Fruit fly (Drosophila melanogaster) whole organism, wandering third instar larva: ENCODE data around the gene cv-c.
A peak's percentile ranks its signal among the peaks of the same experiment; 100 is the strongest.

Experiments used
- Abd-B ChIP-seq: fragments of >200 bp; optimal IDR thresholded peaks from 2 replicates; lab custom pipeline; 2017; ENCODE audit warnings: missing biosample characterization, missing genetic modification characterization
- CG32264 ChIP-seq: fragments of 200-800 bp; sonication (Bioruptor generic); optimal IDR thresholded peaks from 2 replicates; lab custom pipeline; 2016; ENCODE audit warnings: missing biosample characterization, missing genetic modification characterization
- CrebA ChIP-seq: fragments of 200-800 bp; sonication (Bioruptor generic); optimal IDR thresholded peaks from 2 replicates; lab custom pipeline; 2016; ENCODE audit warnings: missing biosample characterization, mild to moderate bottlenecking, missing genetic modification characterization, borderline replicate concordance
- Dfd ChIP-seq: fragments of >200 bp; optimal IDR thresholded peaks from 2 replicates; lab custom pipeline; 2017; ENCODE audit warnings: missing biosample characterization, missing genetic modification characterization
- Dif ChIP-seq: fragments of 200-275, 200-300 bp; sonication (Bioruptor generic); optimal IDR thresholded peaks from 2 replicates; lab custom pipeline; 2018; ENCODE audit warnings: missing biosample characterization, missing genetic modification characterization; ENCODE audit not compliant: partially characterized antibody
- Hnf4 ChIP-seq: fragments of 200-800 bp; sonication (Bioruptor generic); optimal IDR thresholded peaks from 2 replicates; lab custom pipeline; 2016; ENCODE audit warnings: missing biosample characterization, mild to moderate bottlenecking, missing genetic modification characterization
- Hr78 ChIP-seq: fragments of >200 bp; optimal IDR thresholded peaks from 2 replicates; lab custom pipeline; 2017; ENCODE audit warnings: missing biosample characterization, missing genetic modification characterization
- Hr83 ChIP-seq: fragments of 200-300 bp; sonication (Bioruptor generic); optimal IDR thresholded peaks from 2 replicates; lab custom pipeline; 2016; ENCODE audit warnings: missing biosample characterization, mild to moderate bottlenecking, missing genetic modification characterization, moderate library complexity; ENCODE audit not compliant: poor library complexity, severe bottlenecking
- Jra ChIP-seq: sonication (Bioruptor generic); optimal IDR thresholded peaks from 2 replicates; lab custom pipeline; 2016; ENCODE audit warnings: missing biosample characterization, missing genetic modification characterization
- N ChIP-seq: fragments of >200 bp; optimal IDR thresholded peaks from 2 replicates; lab custom pipeline; 2018; ENCODE audit warnings: missing biosample characterization, missing external identifiers, missing genetic modification characterization
- OdsH ChIP-seq: fragments of 200-800 bp; sonication (Bioruptor generic); optimal IDR thresholded peaks from 2 replicates; lab custom pipeline; 2016; ENCODE audit warnings: missing biosample characterization, mild to moderate bottlenecking, missing genetic modification characterization
- Rel ChIP-seq, 2 experiments: fragments of 200-800 bp; sonication (Bioruptor generic) in 1 of 2; optimal IDR thresholded peaks; 2 replicates in 1 of 2; 3 replicates in 1 of 2; lab custom pipeline; 2016 to 2019; ENCODE audit warnings: mild to moderate bottlenecking in 2 of 2, missing biosample characterization in 2 of 2, missing genetic modification characterization in 2 of 2, moderate library complexity in 1 of 2
- Sp1 ChIP-seq: fragments of 200-800 bp; sonication (Bioruptor generic); optimal IDR thresholded peaks from 3 replicates; lab custom pipeline; 2019; ENCODE audit warnings: missing biosample characterization, mild to moderate bottlenecking, missing genetic modification characterization, moderate library complexity
- Vsx2 ChIP-seq: fragments of 200-300, 225-300 bp; sonication (Bioruptor generic); optimal IDR thresholded peaks from 2 replicates; lab custom pipeline; 2018; ENCODE audit warnings: missing biosample characterization, missing genetic modification characterization; ENCODE audit not compliant: partially characterized antibody
- br ChIP-seq: fragments of 200-800 bp; sonication (Bioruptor generic); optimal IDR thresholded peaks from 2 replicates; lab custom pipeline; 2016; ENCODE audit warnings: missing biosample characterization, missing genetic modification characterization
- dl ChIP-seq, 2 experiments: fragments of 175-275, 200-275 bp in 1 of 2; fragments of 200-275 bp in 1 of 2; sonication (Bioruptor generic); optimal IDR thresholded peaks; lab custom pipeline; 2018; ENCODE audit warnings: mild to moderate bottlenecking in 2 of 2, missing biosample characterization in 2 of 2, missing genetic modification characterization in 2 of 2, moderate library complexity in 2 of 2; ENCODE audit not compliant: partially characterized antibody in 2 of 2, insufficient read depth in 1 of 2
- dmrt93B ChIP-seq: fragments of 200-800 bp; sonication (Bioruptor generic); optimal IDR thresholded peaks from 2 replicates; lab custom pipeline; 2018; ENCODE audit warnings: missing biosample characterization, mild to moderate bottlenecking, missing genetic modification characterization
- ey ChIP-seq: fragments of 200-800 bp; sonication (Bioruptor generic); optimal IDR thresholded peaks from 2 replicates; lab custom pipeline; 2016; ENCODE audit warnings: missing biosample characterization, missing genetic modification characterization
- foxo ChIP-seq, 2 experiments: fragments of 200-800 bp; sonication (Bioruptor generic); optimal IDR thresholded peaks; 2 replicates in 1 of 2; 3 replicates in 1 of 2; lab custom pipeline; 2016 to 2017; ENCODE audit warnings: missing biosample characterization in 2 of 2, missing genetic modification characterization in 2 of 2
- h ChIP-seq: fragments of 200-800 bp; sonication (Bioruptor generic); optimal IDR thresholded peaks from 3 replicates; lab custom pipeline; 2016; ENCODE audit warnings: missing biosample characterization, mild to moderate bottlenecking, missing genetic modification characterization
- jim ChIP-seq: fragments of 175-275, 200-325 bp; sonication (Bioruptor generic); optimal IDR thresholded peaks from 2 replicates; lab custom pipeline; 2016; ENCODE audit warnings: missing biosample characterization, mild to moderate bottlenecking, missing genetic modification characterization
- pan ChIP-seq: fragments of >200 bp; optimal IDR thresholded peaks from 2 replicates; lab custom pipeline; 2017
- rgr ChIP-seq: fragments of 200-800 bp; sonication (Bioruptor generic); optimal IDR thresholded peaks from 3 replicates; lab custom pipeline; 2016; ENCODE audit warnings: missing biosample characterization, mild to moderate bottlenecking, missing genetic modification characterization
- sage ChIP-seq: fragments of 200-800 bp; sonication (Bioruptor generic); optimal IDR thresholded peaks from 2 replicates; lab custom pipeline; 2016; ENCODE audit warnings: missing biosample characterization, mild to moderate bottlenecking, missing genetic modification characterization
- sv ChIP-seq: fragments of 200-800 bp; sonication (Bioruptor generic); optimal IDR thresholded peaks from 3 replicates; lab custom pipeline; 2016; ENCODE audit warnings: missing biosample characterization, missing genetic modification characterization
- tai ChIP-seq: sonication (Bioruptor generic); optimal IDR thresholded peaks from 2 replicates; lab custom pipeline; 2016; ENCODE audit warnings: missing biosample characterization, missing genetic modification characterization
- woc ChIP-seq: sonication (Bioruptor generic); optimal IDR thresholded peaks from 2 replicates; lab custom pipeline; 2016; ENCODE audit warnings: missing biosample characterization, mild to moderate bottlenecking, missing genetic modification characterization

cv-c gene

DNA sequence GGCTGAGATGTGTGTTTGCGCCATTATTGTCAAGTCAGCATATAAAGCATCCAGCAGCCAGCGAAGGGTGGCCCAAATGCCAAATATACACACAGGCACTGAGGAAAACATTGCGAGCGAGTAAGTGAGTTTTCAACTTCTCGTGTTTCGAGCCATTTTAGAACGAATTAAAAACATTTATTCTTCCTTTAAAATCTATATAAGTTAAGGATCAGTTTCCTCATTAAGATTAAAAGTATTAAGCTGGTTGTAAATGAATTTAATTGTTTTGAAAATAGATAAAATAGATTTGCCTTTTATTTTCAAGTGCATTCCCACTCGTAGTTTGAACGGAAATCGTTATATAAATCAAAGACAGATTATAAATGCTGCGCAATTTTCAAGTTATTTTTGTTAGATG is 130.1 kb downstream of the cv-c start:
- TF ChIP-seq sv: peak; percentile 43
- TF ChIP-seq br (GFP tag; lab: Kevin White, UChicago): no peak
- TF ChIP-seq foxo (GFP tag; optimal IDR thresholded peaks at IDR 0.05; lab: Kevin White, UChicago): peak in 1 of 2 experiments; percentile 5
- no peak for TF ChIP-seq jim (GFP tag; lab: Kevin White, UChicago)
- no peak for TF ChIP-seq CG32264 (GFP tag; lab: Kevin White, UChicago)

DNA sequence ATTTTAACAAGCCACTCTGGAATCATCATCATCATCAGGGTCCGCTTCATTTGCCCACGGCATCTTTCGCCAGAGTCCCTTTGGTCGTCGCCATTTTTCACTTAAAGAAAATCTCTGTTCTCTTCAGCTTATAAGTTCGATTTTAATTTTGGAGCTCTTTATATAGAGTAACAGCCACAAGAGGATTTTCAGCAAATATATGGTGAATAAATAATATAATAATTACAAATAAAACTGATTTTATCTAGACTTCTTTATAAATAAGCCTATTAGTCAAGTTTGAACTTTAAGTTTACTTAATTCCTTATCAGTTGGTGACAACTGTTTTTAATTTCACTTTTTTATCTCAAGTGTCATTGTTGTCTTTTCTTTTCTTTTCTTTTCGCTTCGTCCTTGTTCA is 133.0 kb downstream of the cv-c start:
- TF ChIP-seq dl (GFP tag; optimal IDR thresholded peaks at IDR 0.05; lab: Kevin White, UChicago; ENCODE audit: insufficient read depth in 1 of 2, partially characterized antibody in 2 of 2) (no peak), Dfd (GFP tag; lab: Kevin White, UChicago) (peak; percentile 40)
- TF ChIP-seq, all 38 proteins: peak for 1

DNA sequence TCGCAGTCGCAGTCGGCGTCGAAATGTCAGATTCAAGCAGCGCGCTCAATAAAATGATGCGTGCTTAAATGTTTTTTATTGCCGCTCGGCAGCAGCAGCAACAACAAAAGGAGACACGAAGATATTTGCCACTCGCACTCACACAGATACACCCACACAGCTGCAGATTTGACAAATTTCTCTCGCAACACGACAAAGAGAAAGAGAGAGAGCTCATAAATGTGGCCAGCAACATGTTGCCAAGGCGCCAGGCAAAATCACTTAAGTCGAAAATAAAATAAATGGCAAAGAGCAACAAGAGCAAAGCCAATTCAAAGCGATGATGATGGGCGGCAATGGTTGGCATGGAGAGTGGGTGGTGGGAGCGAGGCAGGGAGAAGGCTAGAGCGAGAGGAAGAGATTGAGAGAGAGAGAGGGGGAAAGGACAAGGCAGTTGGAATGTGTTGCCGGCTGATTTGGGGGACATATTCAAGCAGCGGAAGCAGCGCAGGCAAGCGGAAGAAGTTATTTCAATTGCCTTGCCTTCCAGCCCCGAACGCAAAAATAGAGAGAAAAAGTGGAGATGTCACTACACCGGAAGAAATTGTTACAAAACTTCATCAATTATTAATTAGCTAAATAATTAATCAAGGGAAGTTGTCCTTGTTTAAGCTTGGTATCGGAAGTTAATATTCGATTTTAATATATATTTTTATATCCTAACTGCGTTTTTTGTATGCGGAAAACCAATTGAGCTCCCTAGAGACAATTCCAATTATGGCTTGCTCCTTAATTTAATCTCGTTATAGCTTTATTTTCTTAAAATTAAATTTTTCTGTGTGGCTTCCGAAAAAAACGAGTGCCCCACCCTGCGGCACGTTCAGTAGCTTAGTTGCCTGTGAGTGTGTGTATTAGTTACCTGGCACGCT is 134.4 kb downstream of the cv-c start:
- TF ChIP-seq foxo (GFP tag; optimal IDR thresholded peaks at IDR 0.05; lab: Kevin White, UChicago) (peak in 1 of 2 experiments; percentile 25), Hnf4 (GFP tag; lab: Kevin White, UChicago) (no peak), Abd-B (no peak), dl (GFP tag; optimal IDR thresholded peaks at IDR 0.05; lab: Kevin White, UChicago; ENCODE audit: insufficient read depth in 1 of 2, partially characterized antibody in 2 of 2) (peak; percentile 58 to 69), dmrt93B (GFP tag; lab: Kevin White, UChicago) (no peak), Dif (peak; percentile 46), woc (GFP tag; lab: Kevin White, UChicago) (no peak), Sp1 (GFP tag; lab: Kevin White, UChicago) (no peak), N (GFP tag; lab: Kevin White, UChicago) (no peak), sv (peak; percentile 38), Hr78 (GFP tag; lab: Kevin White, UChicago) (no peak), CG32264 (GFP tag; lab: Kevin White, UChicago) (no peak), Hr83 (GFP tag; lab: Kevin White, UChicago) (no peak), Rel (GFP tag; optimal IDR thresholded peaks at IDR 0.05; lab: Kevin White, UChicago) (no peak), Rel (tag; optimal IDR thresholded peaks at IDR 0.05; lab: Kevin White, UChicago) (no peak), OdsH (GFP tag; lab: Kevin White, UChicago) (no peak), rgr (GFP tag; lab: Kevin White, UChicago) (peak; percentile 3), Jra (GFP tag; lab: Kevin White, UChicago) (no peak), h (GFP tag; lab: Kevin White, UChicago) (peak; percentile 12), CrebA (GFP tag; lab: Kevin White, UChicago) (no peak), pan (lab: Kevin White, UChicago) (no peak), jim (GFP tag; lab: Kevin White, UChicago) (no peak), sage (no peak), ey (GFP tag; lab: Kevin White, UChicago) (peak; percentile 13)

DNA sequence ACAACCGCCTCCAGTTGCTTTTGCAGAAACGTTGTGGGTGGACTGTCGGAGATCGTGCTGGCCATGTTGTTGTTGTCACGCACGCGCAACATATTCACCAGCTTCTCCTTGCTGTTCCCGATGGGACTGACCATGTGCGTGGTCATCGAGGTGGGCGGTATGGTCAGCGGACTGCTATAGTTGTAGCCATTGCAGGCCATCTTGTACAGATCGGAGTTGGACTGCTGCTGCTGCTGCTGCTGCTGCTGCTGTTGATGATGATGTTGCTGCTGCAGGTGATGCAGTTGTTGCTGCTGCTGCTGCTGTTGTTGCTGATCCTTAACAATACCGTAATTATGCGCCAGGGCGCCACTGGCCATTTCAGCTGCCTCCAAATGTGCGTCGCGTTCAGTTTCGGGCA is 136.7 kb downstream of the cv-c start:
- no peak for TF ChIP-seq Vsx2 (GFP tag; lab: Kevin White, UChicago)
- no peak for TF ChIP-seq tai (GFP tag; lab: Kevin White, UChicago)
- TF ChIP-seq Dfd (GFP tag; lab: Kevin White, UChicago): peak; percentile 74
- TF ChIP-seq ey (GFP tag; lab: Kevin White, UChicago): no peak
- TF ChIP-seq CrebA (GFP tag; lab: Kevin White, UChicago): no peak
- no peak for TF ChIP-seq woc (GFP tag; lab: Kevin White, UChicago)
- TF ChIP-seq, all 38 proteins: peak for 1
